Worm (Caenorhabditis elegans) whole organism, L1 larva: Measurements from ENCODE around the gene phf-32.

ENCODE experiments used
- alr-1 ChIP-seq: fragments of 200-800 bp; sonication (Bioruptor generic); optimal IDR thresholded peaks from 2 replicates; lab custom pipeline; 2018; ENCODE audit warnings: borderline replicate concordance, mild to moderate bottlenecking, missing genetic modification characterization, missing compliant biosample characterization
- aly-2 ChIP-seq: fragments of 150-350 bp; optimal IDR thresholded peaks from 2 replicates; lab custom pipeline; 2014; ENCODE audit warnings: missing biosample characterization, missing genetic modification characterization
- dpl-1 ChIP-seq, 3 experiments: fragments of 150-350 bp in 2 of 3; sonication (generic microtip) in 1 of 3; optimal IDR thresholded peaks; 2 replicates each; lab custom pipeline; 2014 to 2017; ENCODE audit warnings: missing biosample characterization in 3 of 3, missing genetic modification characterization in 3 of 3, missing genetic modification reagents in 3 of 3
- elt-3 ChIP-seq, 6 experiments: fragments of 150-350 bp in 1 of 6; sonication (generic microtip); optimal IDR thresholded peaks; 2 replicates each; lab custom pipeline; 2017 to 2018; ENCODE audit warnings: missing biosample characterization in 6 of 6, missing genetic modification characterization in 6 of 6, inconsistent platforms in 1 of 6
- lin-39 ChIP-seq: fragments of 150-350 bp; optimal IDR thresholded peaks from 2 replicates; lab custom pipeline; 2014; ENCODE audit warnings: missing biosample characterization, missing genetic modification reagents, missing genetic modification characterization
- mdl-1 ChIP-seq, 2 experiments: fragments of 150-350 bp; optimal IDR thresholded peaks; 2 replicates each; lab custom pipeline; 2014 to 2017; ENCODE audit warnings: missing biosample characterization in 2 of 2, missing genetic modification characterization in 2 of 2, inconsistent platforms in 1 of 2
- nhr-12 ChIP-seq: sonication (generic microtip); optimal IDR thresholded peaks from 2 replicates; lab custom pipeline; 2017; ENCODE audit warnings: missing biosample characterization, missing genetic modification characterization
- nhr-20 ChIP-seq: sonication (generic microtip); optimal IDR thresholded peaks from 2 replicates; lab custom pipeline; 2016; ENCODE audit warnings: mild to moderate bottlenecking, missing genetic modification characterization, missing compliant biosample characterization
- pax-3 ChIP-seq: fragments of 200-800 bp; sonication (Bioruptor generic); optimal IDR thresholded peaks from 2 replicates; lab custom pipeline; 2018; ENCODE audit warnings: mild to moderate bottlenecking, missing genetic modification characterization, moderate library complexity, missing compliant biosample characterization
- sox-4 ChIP-seq: sonication (generic microtip); optimal IDR thresholded peaks from 2 replicates; lab custom pipeline; 2016; ENCODE audit warnings: missing genetic modification characterization, missing compliant biosample characterization
- unc-86 ChIP-seq: sonication (generic microtip); optimal IDR thresholded peaks from 2 replicates; lab custom pipeline; 2016; ENCODE audit warnings: missing genetic modification characterization, missing compliant biosample characterization

DNA sequence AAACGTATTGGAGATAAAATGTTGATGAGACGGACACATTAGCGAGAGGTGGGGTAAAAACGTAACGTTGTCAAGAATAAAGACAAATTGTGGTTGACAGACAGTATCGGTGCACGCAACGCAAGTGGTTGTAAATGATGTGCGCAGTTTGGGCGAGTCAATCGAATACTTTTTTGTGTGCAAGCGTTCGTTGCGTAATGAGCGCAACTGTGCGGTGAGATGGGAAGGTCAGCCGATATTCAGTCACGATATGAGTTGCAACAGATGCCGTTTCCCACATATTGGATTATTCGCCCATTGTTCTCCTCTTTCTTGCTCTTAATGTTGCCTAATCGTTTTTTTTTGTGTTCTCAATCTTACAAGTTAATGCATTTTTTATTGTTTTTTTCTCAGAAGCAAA is 14.1 kb downstream of the phf-32 start, which contains the start of gene ceh-40:
- no peak for TF ChIP-seq mdl-1 (tag; optimal IDR thresholded peaks at IDR 0.05; lab: Kevin White, UChicago)
- no peak for TF ChIP-seq unc-86 (tag; lab: Kevin White, UChicago)
- TF ChIP-seq aly-2 (tag; lab: Kevin White, UChicago): no peak
- TF ChIP-seq elt-3 (tag; optimal IDR thresholded peaks at IDR 0.05; lab: Kevin White, UChicago): no peak
- no peak for TF ChIP-seq nhr-12 (tag; lab: Kevin White, UChicago)
- no peak for TF ChIP-seq sox-4 (tag; lab: Kevin White, UChicago)
- no peak for TF ChIP-seq alr-1 (tag; lab: Kevin White, UChicago)
- no peak for TF ChIP-seq nhr-20 (tag; lab: Kevin White, UChicago)
- no peak for TF ChIP-seq pax-3 (tag; lab: Kevin White, UChicago)
- no peak for TF ChIP-seq dpl-1 (GFP tag; optimal IDR thresholded peaks at IDR 0.05; lab: Kevin White, UChicago)
- no peak for TF ChIP-seq lin-39 (tag; lab: Kevin White, UChicago)
